Fruit fly (Drosophila melanogaster) ovary, adult (tissue): ENCODE results near the gene CG11617.

ENCODE experiments used
- CG17801 ChIP-seq: fragments of 200-800 bp; optimal IDR thresholded peaks from 2 replicates; lab custom pipeline; 2019; ENCODE audit warnings: missing biosample characterization, mild to moderate bottlenecking, missing genetic modification characterization, moderate library complexity; ENCODE audit not compliant: partially characterized antibody

CG11617 gene

dm6 chr2L:160581-161452 lies 46.3 kb downstream of the CG11617 start:
- peak; percentile 91 for TF ChIP-seq CG17801 (GFP tag; lab: Kevin White, UChicago)

dm6 chr2L:158649-159257 lies 48.3 kb downstream of the CG11617 start, which contains the start of the genes CG33635 and spen:
Gene CG33635, minus strand, starts transcription at chr2L:158664.
Gene spen, plus strand, starts transcription at chr2L:159032.
- peak; percentile 72 for TF ChIP-seq CG17801 (GFP tag; lab: Kevin White, UChicago)

- TF ChIP-seq CG17801 (GFP tag; lab: Kevin White, UChicago) = peak; percentile 42
These were observed 51.1 kb downstream of the CG11617 start, which contains the start of gene CG3436 for dm6 chr2L:155994-156393. Gene CG3436, plus strand, starts transcription at chr2L:156029.

- TF ChIP-seq CG17801 (GFP tag; lab: Kevin White, UChicago) = no peak
These were observed 51.8 kb downstream of the CG11617 start, which contains the start of gene Pus10 for dm6 chr2L:155215-155712. Gene Pus10, minus strand, starts transcription at chr2L:155305.
